Worm (Caenorhabditis elegans): ENCODE results near the gene abu-13.

ce11 chrIII:6951435-6951834 is 5.7 kb upstream of the abu-13 start:
- no peak for TF ChIP-seq ceh-82 (tag; optimal IDR thresholded peaks at IDR 0.05)
- no peak for TF ChIP-seq nhr-237 (tag; optimal IDR thresholded peaks at IDR 0.05)

Measured in whole organism, L3 larva.